Worm (Caenorhabditis elegans) whole organism, L3 larva: ENCODE measurements around the gene R07E5.6.

Source experiments
- R02D3.7 ChIP-seq: fragments of 150-350 bp; optimal IDR thresholded peaks from 2 replicates; lab custom pipeline; 2014; ENCODE audit warnings: missing biosample characterization, missing genetic modification characterization
- unc-39 ChIP-seq: sonication (generic microtip); optimal IDR thresholded peaks from 4 replicates; lab custom pipeline; 2017; ENCODE audit warnings: missing biosample characterization, missing genetic modification characterization

DNA sequence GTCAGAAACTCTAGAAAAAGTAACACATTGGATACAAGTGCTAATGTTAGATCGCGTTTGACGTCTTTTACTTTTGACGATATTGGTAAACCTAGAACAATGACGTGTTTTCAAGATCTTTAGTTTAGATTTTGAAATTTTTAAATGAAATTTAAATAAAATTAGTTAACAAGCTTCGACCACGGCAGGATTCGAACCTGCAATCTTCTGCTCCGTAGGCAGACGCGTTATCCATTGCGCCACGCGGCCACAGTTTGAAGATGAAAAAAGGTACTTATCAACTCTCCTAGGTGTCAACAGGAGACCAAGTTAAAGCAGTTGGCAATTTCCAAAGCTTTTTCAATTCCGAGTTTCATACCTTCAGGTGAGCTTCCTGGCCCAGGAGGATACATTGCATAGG is 50.8 kb downstream of the R07E5.6 start:
- TF ChIP-seq R02D3.7 (tag; lab: Kevin White, UChicago) (no peak), unc-39 (tag; lab: Kevin White, UChicago) (no peak)
